Worm (Caenorhabditis elegans): ENCODE measurements around the gene Y57G11C.1142.

- TF ChIP-seq lir-1 (GFP tag; conservative IDR thresholded peaks at IDR 0.05) = no peak
- no peak for TF ChIP-seq ama-1 (optimal IDR thresholded peaks at IDR 0.05)
- TF ChIP-seq ama-1 (GFP tag; optimal IDR thresholded peaks at IDR 0.05) = no peak
- no peak for TF ChIP-seq ztf-6 (GFP tag; IDR thresholded peaks at IDR 0.05)
- TF ChIP-seq efl-1 (GFP tag; optimal IDR thresholded peaks at IDR 0.05) = no peak
Observed at ce11 chrIV:14757786-14758185, 44.6 kb upstream of the Y57G11C.1142 start.
